Fruit fly (Drosophila melanogaster) whole organism, embryonic: ENCODE results near the gene Ssl2.

Experiments
- CG1024 ChIP-seq: fragments of 200-800 bp; sonication (Bioruptor generic); IDR thresholded peaks from 2 replicates; pipeline ENCODE4 v1.3.6; 2022; ENCODE audit warnings: missing biosample characterization, missing genetic modification characterization
- CG11560 ChIP-seq: fragments of 200-800 bp; sonication (Bioruptor generic); IDR thresholded peaks from 3 replicates; pipeline ENCODE4 v1.3.6; 2022; ENCODE audit warnings: missing biosample characterization, missing genetic modification characterization
- CG12942 ChIP-seq: fragments of 200-800 bp; sonication (Bioruptor generic); optimal IDR thresholded peaks from 3 replicates; lab custom pipeline; 2016; ENCODE audit warnings: missing biosample characterization, missing genetic modification characterization
- CG13296 ChIP-seq: fragments of 200-800 bp; sonication (Bioruptor generic); optimal IDR thresholded peaks from 3 replicates; lab custom pipeline; 2018; ENCODE audit warnings: missing biosample characterization, mild to moderate bottlenecking, missing genetic modification characterization
- CG15269 ChIP-seq: fragments of 200-800 bp; sonication (Bioruptor generic); optimal IDR thresholded peaks from 2 replicates; lab custom pipeline; 2018; ENCODE audit warnings: missing biosample characterization, mild to moderate bottlenecking, missing genetic modification characterization, moderate library complexity
- CG1529 ChIP-seq: fragments of 200-800 bp; sonication (Bioruptor generic); optimal IDR thresholded peaks from 3 replicates; lab custom pipeline; 2018; ENCODE audit warnings: missing biosample characterization, missing genetic modification characterization
- CG15514 ChIP-seq: fragments of 200-800 bp; sonication (Bioruptor generic); optimal IDR thresholded peaks from 3 replicates; lab custom pipeline; 2017; ENCODE audit warnings: missing biosample characterization, missing genetic modification characterization, mild to moderate bottlenecking, moderate library complexity, missing genetic modification reagents
- CG17612 ChIP-seq: fragments of 200-800 bp; sonication (Bioruptor generic); IDR thresholded peaks from 2 replicates; pipeline ENCODE4 v1.3.6; 2022; ENCODE audit warnings: missing biosample characterization, missing genetic modification characterization
- CG2199 ChIP-seq: fragments of 200-800 bp; sonication (Bioruptor generic); IDR thresholded peaks from 3 replicates; pipeline ENCODE4 v1.3.6; 2022; ENCODE audit warnings: missing biosample characterization, missing genetic modification characterization
- CG30020 ChIP-seq: fragments of 200-800 bp; optimal IDR thresholded peaks from 2 replicates; lab custom pipeline; 2019; ENCODE audit warnings: missing biosample characterization, mild to moderate bottlenecking, missing genetic modification characterization, moderate library complexity
- CG31365 ChIP-seq: fragments of 200-800 bp; sonication (Bioruptor generic); optimal IDR thresholded peaks from 2 replicates; lab custom pipeline; 2018; ENCODE audit warnings: missing biosample characterization, mild to moderate bottlenecking, missing genetic modification characterization
- CG3163 ChIP-seq: fragments of 200-800 bp; sonication (Bioruptor generic); optimal IDR thresholded peaks from 3 replicates; lab custom pipeline; 2016; ENCODE audit warnings: missing biosample characterization, missing genetic modification characterization
- CG32772 ChIP-seq: fragments of 200-800 bp; sonication (Bioruptor generic); IDR thresholded peaks from 2 replicates; pipeline ENCODE4 v1.3.6; 2022; ENCODE audit warnings: missing biosample characterization, missing genetic modification characterization
- CG3407 ChIP-seq: fragments of 200-800 bp; sonication (Bioruptor generic); optimal IDR thresholded peaks from 2 replicates; lab custom pipeline; 2018; ENCODE audit warnings: missing biosample characterization, mild to moderate bottlenecking, missing genetic modification characterization
- CG4424 ChIP-seq: fragments of 200-800 bp; sonication (Bioruptor generic); optimal IDR thresholded peaks from 3 replicates; lab custom pipeline; 2016; ENCODE audit warnings: missing biosample characterization, missing genetic modification characterization
- CG7987 ChIP-seq: fragments of 200-800 bp; sonication (Bioruptor generic); optimal IDR thresholded peaks from 2 replicates; lab custom pipeline; 2018; ENCODE audit warnings: missing biosample characterization, mild to moderate bottlenecking, missing genetic modification characterization, moderate library complexity
- CG8478 ChIP-seq: fragments of >200 bp; optimal IDR thresholded peaks from 2 replicates; lab custom pipeline; 2018
- CG8924 ChIP-seq: fragments of 200-800 bp; optimal IDR thresholded peaks from 3 replicates; lab custom pipeline; 2019; ENCODE audit warnings: missing biosample characterization, mild to moderate bottlenecking, missing genetic modification characterization, moderate library complexity
- CG9609 ChIP-seq: fragments of 200-800 bp; sonication (Bioruptor generic); optimal IDR thresholded peaks from 3 replicates; lab custom pipeline; 2016; ENCODE audit warnings: missing biosample characterization, missing genetic modification characterization
- CG9817 ChIP-seq: fragments of 200-800 bp; sonication (Bioruptor generic); optimal IDR thresholded peaks from 2 replicates; lab custom pipeline; 2018; ENCODE audit warnings: missing biosample characterization, mild to moderate bottlenecking, missing genetic modification characterization, moderate library complexity
- Deaf1 ChIP-seq: fragments of 200-800 bp; optimal IDR thresholded peaks from 3 replicates; lab custom pipeline; 2019; ENCODE audit warnings: missing biosample characterization, mild to moderate bottlenecking, missing genetic modification characterization, moderate library complexity
- Dek ChIP-seq: fragments of 200-800 bp; sonication (Bioruptor generic); optimal IDR thresholded peaks from 3 replicates; lab custom pipeline; 2019; ENCODE audit warnings: missing biosample characterization, mild to moderate bottlenecking, missing genetic modification characterization, moderate library complexity
- Drgx ChIP-seq: fragments of 200-800 bp; sonication (Bioruptor generic); IDR thresholded peaks from 2 replicates; pipeline ENCODE4 v1.3.6; 2022; ENCODE audit warnings: missing biosample characterization, missing genetic modification characterization
- Hmr ChIP-seq: fragments of 200-800 bp; sonication (Bioruptor generic); optimal IDR thresholded peaks from 3 replicates; lab custom pipeline; 2017; ENCODE audit warnings: mild to moderate bottlenecking, missing biosample characterization, missing genetic modification reagents, missing genetic modification characterization
- NK7.1 ChIP-seq: fragments of 200-800 bp; sonication (Bioruptor generic); optimal IDR thresholded peaks from 3 replicates; lab custom pipeline; 2016; ENCODE audit warnings: missing biosample characterization, missing genetic modification characterization
- Nf-YA ChIP-seq: fragments of 200-800 bp; sonication (Bioruptor generic); IDR thresholded peaks from 2 replicates; pipeline ENCODE4 v1.3.6; 2022; ENCODE audit warnings: missing biosample characterization, missing genetic modification characterization
- Oli ChIP-seq: fragments of 200-800 bp; sonication (Bioruptor generic); optimal IDR thresholded peaks from 2 replicates; lab custom pipeline; 2018; ENCODE audit warnings: missing biosample characterization, mild to moderate bottlenecking, missing genetic modification characterization, moderate library complexity
- Rx ChIP-seq: fragments of 200-800 bp; sonication (Bioruptor generic); IDR thresholded peaks from 2 replicates; pipeline ENCODE4 v1.3.6; 2022; ENCODE audit warnings: missing biosample characterization, missing genetic modification characterization
- Sin3A ChIP-seq: fragments of >200 bp; optimal IDR thresholded peaks from 2 replicates; lab custom pipeline; 2018
- ab ChIP-seq: fragments of 200-800 bp; sonication (Bioruptor generic); optimal IDR thresholded peaks from 2 replicates; lab custom pipeline; 2016; ENCODE audit warnings: missing biosample characterization, missing genetic modification characterization
- amos ChIP-seq: fragments of 200-800 bp; sonication (Bioruptor generic); IDR thresholded peaks from 2 replicates; pipeline ENCODE4 v1.3.6; 2022; ENCODE audit warnings: missing biosample characterization, missing genetic modification characterization; ENCODE audit not compliant: partially characterized antibody
- ase ChIP-seq: fragments of 200-800 bp; sonication (Bioruptor generic); IDR thresholded peaks from 3 replicates; pipeline ENCODE4 v1.3.6; 2022; ENCODE audit warnings: missing biosample characterization, missing genetic modification characterization
- bigmax ChIP-seq: fragments of 200-800 bp; sonication (Bioruptor generic); optimal IDR thresholded peaks from 2 replicates; lab custom pipeline; 2018; ENCODE audit warnings: missing biosample characterization, mild to moderate bottlenecking, missing genetic modification characterization
- cas ChIP-seq: fragments of 200-800 bp; sonication (Bioruptor generic); IDR thresholded peaks from 2 replicates; pipeline ENCODE4 v1.3.6; 2022; ENCODE audit warnings: missing biosample characterization, missing genetic modification characterization
- cg ChIP-seq: fragments of 200-800 bp; sonication (Bioruptor generic); optimal IDR thresholded peaks from 3 replicates; lab custom pipeline; 2019; ENCODE audit warnings: missing biosample characterization, mild to moderate bottlenecking, missing genetic modification characterization, moderate library complexity
- crol ChIP-seq: fragments of 200-800 bp; sonication (Bioruptor generic); IDR thresholded peaks from 2 replicates; pipeline ENCODE4 v1.3.6; 2022; ENCODE audit warnings: missing biosample characterization, missing genetic modification characterization
- dan ChIP-seq: fragments of 200-800 bp; sonication (Bioruptor generic); IDR thresholded peaks from 2 replicates; pipeline ENCODE4 v1.3.6; 2022; ENCODE audit warnings: missing biosample characterization, missing genetic modification characterization
- eve ChIP-seq, 2 experiments: fragments of >200 bp; optimal IDR thresholded peaks; 2 replicates each; lab custom pipeline; 2017; ENCODE audit warnings: missing biosample characterization in 2 of 2, missing genetic modification characterization in 2 of 2
- fd102C ChIP-seq: fragments of 200-800 bp; sonication (Bioruptor generic); optimal IDR thresholded peaks from 2 replicates; lab custom pipeline; 2018; ENCODE audit warnings: missing biosample characterization, mild to moderate bottlenecking, missing genetic modification characterization, moderate library complexity
- grn ChIP-seq: fragments of 200-800 bp; sonication (Bioruptor generic); optimal IDR thresholded peaks from 3 replicates; lab custom pipeline; 2017; ENCODE audit warnings: missing biosample characterization, missing genetic modification characterization
- gsb ChIP-seq: fragments of 200-800 bp; sonication (Bioruptor generic); IDR thresholded peaks from 2 replicates; pipeline ENCODE4 v1.3.6; 2022; ENCODE audit warnings: missing biosample characterization, missing genetic modification characterization
- ham ChIP-seq: fragments of 200-800 bp; sonication (Bioruptor generic); IDR thresholded peaks from 2 replicates; pipeline ENCODE4 v1.3.6; 2022; ENCODE audit warnings: missing biosample characterization, missing genetic modification characterization
- insv ChIP-seq, 2 experiments: fragments of 200-800 bp; sonication (Bioruptor generic); optimal IDR thresholded peaks; 3 replicates each; lab custom pipeline; 2016 to 2018; ENCODE audit warnings: missing biosample characterization in 2 of 2, missing genetic modification characterization in 2 of 2
- jing ChIP-seq: fragments of 200-800 bp; sonication (Bioruptor generic); optimal IDR thresholded peaks from 2 replicates; lab custom pipeline; 2018; ENCODE audit warnings: missing biosample characterization, mild to moderate bottlenecking, missing genetic modification characterization
- ken ChIP-seq: fragments of 200-800 bp; sonication (Bioruptor generic); IDR thresholded peaks from 3 replicates; pipeline ENCODE4 v1.3.6; 2022; ENCODE audit warnings: missing biosample characterization, missing genetic modification characterization
- pho ChIP-seq: fragments of 200-800 bp; sonication (Bioruptor generic); optimal IDR thresholded peaks from 2 replicates; lab custom pipeline; 2016; ENCODE audit warnings: missing biosample characterization, missing genetic modification characterization
- pros ChIP-seq: fragments of 200-800 bp; sonication (Bioruptor generic); optimal IDR thresholded peaks from 3 replicates; lab custom pipeline; 2019; ENCODE audit warnings: missing biosample characterization, mild to moderate bottlenecking, missing genetic modification characterization, moderate library complexity
- ranshi ChIP-seq: fragments of 200-800 bp; sonication (Bioruptor generic); IDR thresholded peaks from 2 replicates; pipeline ENCODE4 v1.3.6; 2022; ENCODE audit warnings: missing biosample characterization, missing genetic modification characterization
- scrt ChIP-seq: fragments of 200-800 bp; sonication (Bioruptor generic); optimal IDR thresholded peaks from 2 replicates; lab custom pipeline; 2018; ENCODE audit warnings: missing biosample characterization, mild to moderate bottlenecking, missing genetic modification characterization, moderate library complexity
- stwl ChIP-seq: fragments of 200-800 bp; sonication (Bioruptor generic); optimal IDR thresholded peaks from 3 replicates; lab custom pipeline; 2018; ENCODE audit warnings: missing biosample characterization, mild to moderate bottlenecking, missing genetic modification characterization, moderate library complexity
- ttk ChIP-seq: fragments of 200-800 bp; sonication (Bioruptor generic); IDR thresholded peaks from 2 replicates; pipeline ENCODE4 v2.1.2; 2022; ENCODE audit warnings: missing biosample characterization, missing genetic modification characterization
- usp ChIP-seq: fragments of >200 bp; optimal IDR thresholded peaks from 2 replicates; lab custom pipeline; 2017; ENCODE audit warnings: missing biosample characterization, missing genetic modification characterization

Ssl2 gene

DNA sequence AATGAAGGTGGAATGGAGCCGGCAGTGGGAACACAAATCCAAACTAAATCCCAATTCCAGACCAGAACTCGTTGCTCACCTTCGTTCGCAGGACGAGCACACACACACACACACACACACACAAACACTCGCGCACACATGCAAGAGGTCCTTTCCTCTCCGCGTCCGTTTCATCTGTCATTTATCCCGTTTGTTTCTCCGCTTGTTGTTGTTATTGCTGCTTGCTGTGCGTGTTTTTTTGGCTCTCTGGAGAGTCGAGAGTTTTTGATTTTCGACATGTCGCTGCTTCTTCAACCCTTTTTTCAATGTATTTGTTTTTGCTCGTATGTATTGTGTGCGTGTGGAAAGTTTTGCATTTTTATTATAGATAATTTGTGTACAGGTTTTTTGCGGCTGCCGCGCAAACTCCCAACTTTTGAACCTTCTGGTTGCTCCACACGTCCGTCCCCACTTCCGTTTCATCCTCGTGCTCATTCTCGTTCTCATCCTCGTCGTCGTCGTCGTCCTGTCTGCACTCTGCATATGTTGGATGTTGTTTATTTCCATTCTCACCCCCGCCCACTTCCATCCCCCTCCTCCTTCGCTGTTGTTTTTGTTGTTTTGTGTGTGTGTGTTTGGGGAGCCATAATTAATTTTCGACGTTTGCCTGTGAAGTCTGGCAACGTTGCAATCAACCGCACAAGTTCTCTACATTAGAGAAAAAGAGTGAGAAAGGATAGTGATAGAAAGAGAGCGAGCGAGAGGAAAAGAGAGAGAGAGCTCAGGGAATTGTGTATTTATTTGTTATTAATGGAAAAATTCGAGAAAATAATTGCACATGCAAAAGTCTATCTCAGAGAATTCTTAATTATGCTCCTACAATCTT is 37.0 kb upstream of the Ssl2 start:
- TF ChIP-seq gsb (GFP tag; lab: Robert Waterston, UW) = no peak
- no peak for TF ChIP-seq CG9817 (tag; lab: Kevin White, UChicago)
- no peak for TF ChIP-seq CG1529 (GFP tag; lab: Kevin White, UChicago)
- TF ChIP-seq CG8924 (tag; lab: Kevin White, UChicago) = no peak
- TF ChIP-seq Oli = no peak
- TF ChIP-seq ttk (GFP tag; lab: Robert Waterston, UW) = no peak
- no peak for TF ChIP-seq CG2199 (GFP tag; lab: Robert Waterston, UW)
- no peak for TF ChIP-seq CG3163
- no peak for TF ChIP-seq jing (GFP tag; lab: Kevin White, UChicago)
- TF ChIP-seq pho (GFP tag; lab: Kevin White, UChicago) = no peak
- no peak for TF ChIP-seq CG32772 (GFP tag; lab: Robert Waterston, UW)
- no peak for TF ChIP-seq dan (GFP tag; lab: Robert Waterston, UW)
- TF ChIP-seq Deaf1 (tag; lab: Kevin White, UChicago) = peak; percentile 5
- TF ChIP-seq ase (GFP tag; lab: Robert Waterston, UW) = no peak
- no peak for TF ChIP-seq Hmr (GFP tag; lab: Kevin White, UChicago)
- TF ChIP-seq usp (GFP tag; lab: Kevin White, UChicago) = no peak
- TF ChIP-seq Dek = no peak
- TF ChIP-seq eve (GFP tag; optimal IDR thresholded peaks at IDR 0.05; lab: Kevin White, UChicago) = no peak
- no peak for TF ChIP-seq CG30020 (tag; lab: Kevin White, UChicago)
- TF ChIP-seq CG11560 (tag; lab: Robert Waterston, UW) = no peak
- TF ChIP-seq Sin3A (lab: Kevin White, UChicago) = no peak
- peak in 1 of 2 experiments; percentile 6 for TF ChIP-seq insv (GFP tag; optimal IDR thresholded peaks at IDR 0.05; lab: Kevin White, UChicago)
- no peak for TF ChIP-seq CG7987
- TF ChIP-seq Rx (GFP tag; lab: Robert Waterston, UW) = no peak
- peak; percentile 99 for TF ChIP-seq CG3407 (GFP tag; lab: Kevin White, UChicago)
- no peak for TF ChIP-seq CG31365 (tag; lab: Kevin White, UChicago)
- TF ChIP-seq ab (GFP tag; lab: Kevin White, UChicago) = no peak
- TF ChIP-seq CG13296 (GFP tag; lab: Kevin White, UChicago) = no peak
- TF ChIP-seq cas (GFP tag; lab: Robert Waterston, UW) = no peak
- no peak for TF ChIP-seq CG12942
- TF ChIP-seq ken (GFP tag; lab: Robert Waterston, UW) = no peak
- no peak for TF ChIP-seq NK7.1 (GFP tag; lab: Kevin White, UChicago)
- peak; percentile 75 for TF ChIP-seq cg (GFP tag; lab: Kevin White, UChicago)
- TF ChIP-seq Nf-YA = no peak
- no peak for TF ChIP-seq ranshi (GFP tag; lab: Robert Waterston, UW)
- TF ChIP-seq bigmax (GFP tag; lab: Kevin White, UChicago) = no peak
- no peak for TF ChIP-seq CG4424 (GFP tag; lab: Kevin White, UChicago)
- TF ChIP-seq amos (GFP tag; lab: Robert Waterston, UW) = no peak
- no peak for TF ChIP-seq fd102C (GFP tag; lab: Kevin White, UChicago)
- no peak for TF ChIP-seq CG9609 (GFP tag; lab: Kevin White, UChicago)
- no peak for TF ChIP-seq scrt (GFP tag; lab: Kevin White, UChicago)
- TF ChIP-seq CG17612 (GFP tag; lab: Robert Waterston, UW) = no peak
- TF ChIP-seq grn (GFP tag; lab: Kevin White, UChicago) = no peak
- no peak for TF ChIP-seq CG15269 (tag; lab: Kevin White, UChicago)
- no peak for TF ChIP-seq CG1024 (GFP tag; lab: Robert Waterston, UW)
- no peak for TF ChIP-seq stwl
- TF ChIP-seq Drgx (GFP tag; lab: Robert Waterston, UW) = no peak
- TF ChIP-seq crol (GFP tag; lab: Robert Waterston, UW) = no peak
- no peak for TF ChIP-seq CG8478 (lab: Kevin White, UChicago)
- TF ChIP-seq CG15514 (GFP tag; lab: Kevin White, UChicago) = no peak
- TF ChIP-seq ham (GFP tag; lab: Robert Waterston, UW) = no peak
- TF ChIP-seq pros = peak; percentile 19
